Fruit fly (Drosophila melanogaster) whole organism, pupa: Measurements from ENCODE around the gene CG44325.

Experiments used
- CG10348 ChIP-seq: fragments of 200-800 bp; sonication (Bioruptor generic); IDR thresholded peaks from 2 replicates; pipeline ENCODE4 v1.3.6; 2022; ENCODE audit warnings: missing biosample characterization, missing genetic modification characterization
- CG12605 ChIP-seq: fragments of 200-800 bp; sonication (Bioruptor generic); IDR thresholded peaks from 2 replicates; pipeline ENCODE4 v1.3.6; 2022; ENCODE audit warnings: missing biosample characterization, missing genetic modification characterization
- CG13204 ChIP-seq: fragments of 200-800 bp; sonication (Bioruptor generic); optimal IDR thresholded peaks from 2 replicates; lab custom pipeline; 2018; ENCODE audit warnings: missing biosample characterization, mild to moderate bottlenecking, missing genetic modification characterization, moderate library complexity
- CG14655 ChIP-seq: fragments of 200-800 bp; sonication (Bioruptor generic); optimal IDR thresholded peaks from 3 replicates; lab custom pipeline; 2017; ENCODE audit warnings: mild to moderate bottlenecking, missing biosample characterization, missing genetic modification reagents, missing genetic modification characterization
- CG15710 ChIP-seq: fragments of 200-800 bp; sonication (Bioruptor generic); optimal IDR thresholded peaks from 2 replicates; lab custom pipeline; 2018; ENCODE audit warnings: missing biosample characterization, mild to moderate bottlenecking, missing genetic modification characterization, moderate library complexity
- CG17806 ChIP-seq: fragments of 200-800 bp; sonication (Bioruptor generic); optimal IDR thresholded peaks from 2 replicates; lab custom pipeline; 2018; ENCODE audit warnings: missing biosample characterization, mild to moderate bottlenecking, missing genetic modification characterization, moderate library complexity
- CG32121 ChIP-seq: fragments of 200-800 bp; sonication (Bioruptor generic); IDR thresholded peaks from 2 replicates; pipeline ENCODE4 v1.3.6; 2022; ENCODE audit warnings: missing biosample characterization, missing genetic modification characterization
- CG4496 ChIP-seq: fragments of 200-800 bp; sonication (Bioruptor generic); IDR thresholded peaks from 3 replicates; pipeline ENCODE4 v1.3.6; 2022; ENCODE audit warnings: missing biosample characterization, missing genetic modification characterization
- CG8159 ChIP-seq: fragments of 200-800 bp; sonication (Bioruptor generic); optimal IDR thresholded peaks from 3 replicates; lab custom pipeline; 2018; ENCODE audit warnings: missing biosample characterization, mild to moderate bottlenecking, missing genetic modification characterization, moderate library complexity
- CG8301 ChIP-seq: fragments of 200-800 bp; sonication (Bioruptor generic); optimal IDR thresholded peaks from 2 replicates; lab custom pipeline; 2018; ENCODE audit warnings: missing biosample characterization, mild to moderate bottlenecking, missing genetic modification characterization
- EcR ChIP-seq: fragments of 200-800 bp; sonication (Bioruptor generic); optimal IDR thresholded peaks from 3 replicates; lab custom pipeline; 2019; ENCODE audit warnings: missing biosample characterization, missing genetic modification characterization, mild to moderate bottlenecking, moderate library complexity, missing genetic modification reagents
- Pif1B ChIP-seq: fragments of 200-800 bp; sonication (Bioruptor generic); optimal IDR thresholded peaks from 3 replicates; lab custom pipeline; 2016; ENCODE audit warnings: missing biosample characterization, missing genetic modification characterization
- gl ChIP-seq: fragments of 200-800 bp; sonication (Bioruptor generic); optimal IDR thresholded peaks from 2 replicates; lab custom pipeline; 2018; ENCODE audit warnings: missing biosample characterization, mild to moderate bottlenecking, missing genetic modification characterization
- rn ChIP-seq: fragments of 200-800 bp; sonication (Bioruptor generic); IDR thresholded peaks from 2 replicates; pipeline ENCODE4 v1.3.6; 2022; ENCODE audit warnings: missing biosample characterization, missing genetic modification characterization

dm6 chrX:9122492-9122891 lies 44.2 kb upstream of the CG44325 start:
- no peak for TF ChIP-seq CG4496
- TF ChIP-seq CG10348 = no peak
- TF ChIP-seq CG8159 = no peak
- no peak for TF ChIP-seq EcR
- no peak for TF ChIP-seq CG14655 (GFP tag; lab: Kevin White, UChicago)
- TF ChIP-seq CG8301 (tag; lab: Kevin White, UChicago) = no peak
- no peak for TF ChIP-seq CG12605 (GFP tag; lab: Robert Waterston, UW)
- no peak for TF ChIP-seq gl
- TF ChIP-seq CG17806 (tag; lab: Kevin White, UChicago) = no peak
- TF ChIP-seq CG13204 (GFP tag; lab: Kevin White, UChicago) = no peak
- no peak for TF ChIP-seq Pif1B
- no peak for TF ChIP-seq CG32121
- no peak for TF ChIP-seq CG15710 (tag; lab: Kevin White, UChicago)
- no peak for TF ChIP-seq rn (GFP tag; lab: Robert Waterston, UW)
